In genomic region chrX:1010627-1011452, ce11 we compare ENCODE assay signal across 8 worm cellular contexts.
TF ChIP-seq lines count a peak whose summit lies in the region.

No protein-coding gene starts in this region.

TF ChIP-seq in whole organism, L1 larva, 84 proteins besides CTCF, POLR2A, EP300 and RAD21 (continues in another document):
- TF ChIP-seq lin-15B (tag; optimal IDR thresholded peaks at IDR 0.05; lab: Kevin White, UChicago), result no peak
- peak in 1 of 2 experiments; percentile 76 for TF ChIP-seq lin-35 (GFP tag; optimal IDR thresholded peaks at IDR 0.05; lab: Kevin White, UChicago)
- no peak for TF ChIP-seq ztf-11 (tag; optimal IDR thresholded peaks at IDR 0.05; lab: Kevin White, UChicago)
- TF ChIP-seq snpc-4 (tag; optimal IDR thresholded peaks at IDR 0.05; lab: Kevin White, UChicago), result no peak
- peak; percentile 34 to 62 for TF ChIP-seq lsy-2 (tag; optimal IDR thresholded peaks at IDR 0.05; lab: Kevin White, UChicago)
- TF ChIP-seq elt-3 (tag; optimal IDR thresholded peaks at IDR 0.05; lab: Kevin White, UChicago), result peak; percentile 0 to 83 (median 29)
- peak; percentile 38 for TF ChIP-seq swsn-7 (tag; optimal IDR thresholded peaks at IDR 0.05; lab: Kevin White, UChicago)
- TF ChIP-seq fkh-4 (tag; optimal IDR thresholded peaks at IDR 0.05; lab: Kevin White, UChicago; ENCODE audit: borderline replicate concordance), result no peak
- peak; percentile 68 for TF ChIP-seq skn-1 (tag; optimal IDR thresholded peaks at IDR 0.05; lab: Kevin White, UChicago)
- TF ChIP-seq nhr-90 (tag; optimal IDR thresholded peaks at IDR 0.05; lab: Kevin White, UChicago; ENCODE audit: poor library complexity), result peak; percentile 79
- no peak for TF ChIP-seq fos-1 (tag; optimal IDR thresholded peaks at IDR 0.05; lab: Kevin White, UChicago)

TF ChIP-seq in whole organism, L2 larva, 48 proteins besides CTCF, POLR2A, EP300 and RAD21 (continues in another document):
- peak; percentile 72 for TF ChIP-seq gmeb-1 (tag; optimal IDR thresholded peaks at IDR 0.05; lab: Kevin White, UChicago)
- no peak for TF ChIP-seq elt-1 (tag; optimal IDR thresholded peaks at IDR 0.05; lab: Kevin White, UChicago)
- peak; percentile 79 for TF ChIP-seq crh-2 (tag; optimal IDR thresholded peaks at IDR 0.05; lab: Kevin White, UChicago)
- TF ChIP-seq C34F6.9 (tag; optimal IDR thresholded peaks at IDR 0.05; lab: Kevin White, UChicago), result peak; percentile 23
- TF ChIP-seq sma-9 (GFP tag; optimal IDR thresholded peaks at IDR 0.05; lab: Kevin White, UChicago), result peak; percentile 70
- TF ChIP-seq sma-9 (tag; optimal IDR thresholded peaks at IDR 0.05; lab: Kevin White, UChicago), result no peak
- peak; percentile 72 for TF ChIP-seq nhr-25 (tag; optimal IDR thresholded peaks at IDR 0.05; lab: Kevin White, UChicago)
- peak; percentile 77 for TF ChIP-seq sma-3 (GFP tag; optimal IDR thresholded peaks at IDR 0.05; lab: Kevin White, UChicago)
- TF ChIP-seq ceh-82 (tag; optimal IDR thresholded peaks at IDR 0.05; lab: Kevin White, UChicago), result no peak
- TF ChIP-seq fos-1 (tag; optimal IDR thresholded peaks at IDR 0.05; lab: Kevin White, UChicago), result peak; percentile 73
- TF ChIP-seq aly-2 (tag; optimal IDR thresholded peaks at IDR 0.05; lab: Kevin White, UChicago), result no peak
- peak; percentile 38 for TF ChIP-seq nhr-6 (tag; optimal IDR thresholded peaks at IDR 0.05; lab: Kevin White, UChicago)

TF ChIP-seq in whole organism, L3 larva, 47 proteins besides CTCF, POLR2A, EP300 and RAD21 (continues in another document):
- TF ChIP-seq elt-1 (tag; optimal IDR thresholded peaks at IDR 0.05; lab: Kevin White, UChicago), result no peak
- peak; percentile 41 for TF ChIP-seq nhr-25 (tag; optimal IDR thresholded peaks at IDR 0.05; lab: Kevin White, UChicago)
- peak; percentile 75 for TF ChIP-seq nhr-23 (tag; optimal IDR thresholded peaks at IDR 0.05; lab: Kevin White, UChicago)
- peak; percentile 20 for TF ChIP-seq unc-62 (GFP tag; optimal IDR thresholded peaks at IDR 0.05; lab: Kevin White, UChicago)
- TF ChIP-seq aly-2 (tag; optimal IDR thresholded peaks at IDR 0.05; lab: Kevin White, UChicago), result no peak
- peak in 1 of 3 experiments; percentile 36 for TF ChIP-seq elt-3 (tag; optimal IDR thresholded peaks at IDR 0.05; lab: Kevin White, UChicago)
- TF ChIP-seq lsy-12 (tag; optimal IDR thresholded peaks at IDR 0.05; lab: Kevin White, UChicago), result peak; percentile 14
- TF ChIP-seq elt-2 (tag; optimal IDR thresholded peaks at IDR 0.05; lab: Kevin White, UChicago), result peak; percentile 95
- no peak for TF ChIP-seq fkh-2 (tag; optimal IDR thresholded peaks at IDR 0.05; lab: Kevin White, UChicago)
- peak; percentile 33 for TF ChIP-seq jun-1 (tag; optimal IDR thresholded peaks at IDR 0.05; lab: Kevin White, UChicago)
- TF ChIP-seq pqm-1 (tag; optimal IDR thresholded peaks at IDR 0.05; lab: Kevin White, UChicago), result peak; percentile 60
- no peak for TF ChIP-seq nhr-12 (tag; optimal IDR thresholded peaks at IDR 0.05; lab: Kevin White, UChicago)

TF ChIP-seq in whole organism, L4 larva, 104 proteins besides CTCF, POLR2A, EP300 and RAD21 (continues in another document):
- TF ChIP-seq Y48G9A.11 (GFP tag; IDR thresholded peaks at IDR 0.05; lab: Robert Waterston, UW), result no peak
- peak; percentile 68 for TF ChIP-seq egl-43 (GFP tag; IDR thresholded peaks at IDR 0.05; lab: Robert Waterston, UW)
- TF ChIP-seq hlh-11 (tag; optimal IDR thresholded peaks at IDR 0.05; lab: Kevin White, UChicago), result peak; percentile 91
- peak; percentile 65 for TF ChIP-seq nhr-6 (tag; optimal IDR thresholded peaks at IDR 0.05; lab: Kevin White, UChicago)
- TF ChIP-seq F10B5.3 (tag; optimal IDR thresholded peaks at IDR 0.05; lab: Kevin White, UChicago), result no peak
- TF ChIP-seq nhr-28 (tag; optimal IDR thresholded peaks at IDR 0.05; lab: Kevin White, UChicago), result peak; percentile 94
- TF ChIP-seq cey-2 (tag; optimal IDR thresholded peaks at IDR 0.05; lab: Kevin White, UChicago; ENCODE audit: borderline replicate concordance, insufficient read depth), result no peak
- no peak for TF ChIP-seq ztf-11 (tag; optimal IDR thresholded peaks at IDR 0.05; lab: Kevin White, UChicago)
- no peak for TF ChIP-seq ces-1 (GFP tag; optimal IDR thresholded peaks at IDR 0.05; lab: Kevin White, UChicago)
- no peak for TF ChIP-seq fkh-10 (GFP tag; optimal IDR thresholded peaks at IDR 0.05; lab: Kevin White, UChicago)
- no peak for TF ChIP-seq attf-4 (tag; optimal IDR thresholded peaks at IDR 0.05; lab: Kevin White, UChicago)
- no peak for TF ChIP-seq F49E8.2 (tag; optimal IDR thresholded peaks at IDR 0.05; lab: Kevin White, UChicago; ENCODE audit: borderline replicate concordance)

TF ChIP-seq in whole organism, early embryonic, 17 proteins besides CTCF, POLR2A, EP300 and RAD21:
- peak; percentile 14 for TF ChIP-seq hmg-4 (GFP tag; optimal IDR thresholded peaks at IDR 0.05; lab: Kevin White, UChicago)
- TF ChIP-seq ceh-36 (tag; optimal IDR thresholded peaks at IDR 0.05; lab: Kevin White, UChicago), result no peak

TF ChIP-seq in whole organism, late embryonic, 69 proteins besides CTCF, POLR2A, EP300 and RAD21:
- TF ChIP-seq sox-4 (tag; optimal IDR thresholded peaks at IDR 0.05; lab: Kevin White, UChicago) (no peak), hlh-30 (tag; optimal IDR thresholded peaks at IDR 0.05; lab: Kevin White, UChicago; ENCODE audit: insufficient read depth) (peak; percentile 61), elt-2 (tag; optimal IDR thresholded peaks at IDR 0.05; lab: Kevin White, UChicago) (peak; percentile 79), ceh-45 (GFP tag; IDR thresholded peaks at IDR 0.05; lab: Robert Waterston, UW) (0 out of 2 replicates have a peak, but pooled peaks have one; percentile 21)

TF ChIP-seq in whole organism, mixed stage, embryonic, 35 proteins besides CTCF, POLR2A, EP300 and RAD21:
- TF ChIP-seq nhr-237 (tag; optimal IDR thresholded peaks at IDR 0.05; lab: Kevin White, UChicago) (no peak), unc-120 (tag; optimal IDR thresholded peaks at IDR 0.05; lab: Kevin White, UChicago; ENCODE audit: poor library complexity, severe bottlenecking) (peak; percentile 15), nhr-28 (tag; optimal IDR thresholded peaks at IDR 0.05; lab: Kevin White, UChicago) (no peak), ceh-43 (GFP tag; optimal IDR thresholded peaks at IDR 0.05; lab: Kevin White, UChicago) (no peak), ham-2 (GFP tag; optimal IDR thresholded peaks at IDR 0.05; lab: Kevin White, UChicago) (peak; percentile 32), sem-2 (GFP tag; optimal IDR thresholded peaks at IDR 0.05; lab: Kevin White, UChicago) (no peak), ztf-11 (tag; optimal IDR thresholded peaks at IDR 0.05; lab: Kevin White, UChicago) (no peak), nhr-76 (tag; optimal IDR thresholded peaks at IDR 0.05; lab: Kevin White, UChicago) (no peak)
TF ChIP-seq in whole organism, mixed stage, embryonic: peak in this region for 2.

TF ChIP-seq in whole organism, young adult, 124 proteins besides CTCF, POLR2A, EP300 and RAD21 (continues in another document):
- no peak for TF ChIP-seq mxl-1 (tag; optimal IDR thresholded peaks at IDR 0.05; lab: Kevin White, UChicago)
- peak; percentile 29; the same call in 1 of the 2 replicates for TF ChIP-seq hmg-1.2 (GFP tag; IDR thresholded peaks at IDR 0.05; lab: Robert Waterston, UW)
- no peak for TF ChIP-seq ceh-27 (GFP tag; optimal IDR thresholded peaks at IDR 0.05; lab: Kevin White, UChicago)
- no peak for TF ChIP-seq him-1 (tag; optimal IDR thresholded peaks at IDR 0.05; lab: Kevin White, UChicago)
- no peak for TF ChIP-seq bed-1 (GFP tag; IDR thresholded peaks at IDR 0.05; lab: Robert Waterston, UW)
- TF ChIP-seq nhr-80 (tag; optimal IDR thresholded peaks at IDR 0.05; lab: Kevin White, UChicago), result peak; percentile 87
- TF ChIP-seq let-607 (tag; optimal IDR thresholded peaks at IDR 0.05; lab: Kevin White, UChicago), result peak in 1 of 2 experiments; percentile 60
- no peak for TF ChIP-seq nhr-120 (GFP tag; IDR thresholded peaks at IDR 0.05; lab: Robert Waterston, UW)
- no peak for TF ChIP-seq F39B2.1 (GFP tag; IDR thresholded peaks at IDR 0.05; lab: Robert Waterston, UW)
- TF ChIP-seq Y53F4B.3 (GFP tag; IDR thresholded peaks at IDR 0.05; lab: Robert Waterston, UW), result no peak
- TF ChIP-seq efl-1 (GFP tag; optimal IDR thresholded peaks at IDR 0.05; lab: Kevin White, UChicago), result no peak
- TF ChIP-seq tbp1 (GFP tag; optimal IDR thresholded peaks at IDR 0.05; lab: Kevin White, UChicago), result peak; percentile 62
- peak; percentile 65; the same call in 1 of the 2 replicates for TF ChIP-seq Y53G8AR.9 (GFP tag; conservative IDR thresholded peaks at IDR 0.05; lab: Robert Waterston, UW)
- TF ChIP-seq cebp-2 (GFP tag; IDR thresholded peaks at IDR 0.05; lab: Robert Waterston, UW), result no peak
- TF ChIP-seq ztf-22 (GFP tag; optimal IDR thresholded peaks at IDR 0.05; lab: Kevin White, UChicago), result peak; percentile 67
- TF ChIP-seq die-1 (tag; optimal IDR thresholded peaks at IDR 0.05; lab: Kevin White, UChicago), result no peak
- TF ChIP-seq Y95B8A.8 (GFP tag; IDR thresholded peaks at IDR 0.05; lab: Robert Waterston, UW), result 0 out of 2 replicates have a peak, but pooled peaks have one; percentile 44
- peak; percentile 52; the same call in 1 of the 2 replicates for TF ChIP-seq mcd-1 (GFP tag; IDR thresholded peaks at IDR 0.05; lab: Robert Waterston, UW)
- TF ChIP-seq F37B4.10 (GFP tag; IDR thresholded peaks at IDR 0.05; lab: Robert Waterston, UW), result 0 out of 2 replicates have a peak, but pooled peaks have one; percentile 34
- peak; percentile 55 for TF ChIP-seq lin-40 (tag; optimal IDR thresholded peaks at IDR 0.05; lab: Kevin White, UChicago)
- peak; percentile 29 for TF ChIP-seq madf-10 (tag; optimal IDR thresholded peaks at IDR 0.05; lab: Kevin White, UChicago)
- TF ChIP-seq dpl-1 (GFP tag; optimal IDR thresholded peaks at IDR 0.05; lab: Kevin White, UChicago), result no peak
- TF ChIP-seq ztf-6 (GFP tag; IDR thresholded peaks at IDR 0.05; lab: Robert Waterston, UW), result no peak
- peak; percentile 23 for TF ChIP-seq B0261.1 (tag; optimal IDR thresholded peaks at IDR 0.05; lab: Kevin White, UChicago)
- TF ChIP-seq lin-35 (GFP tag; optimal IDR thresholded peaks at IDR 0.05; lab: Kevin White, UChicago), result no peak
- TF ChIP-seq snpc-3.4 (tag; optimal IDR thresholded peaks at IDR 0.05; lab: Kevin White, UChicago), result no peak
- TF ChIP-seq nfya-2 (GFP tag; IDR thresholded peaks at IDR 0.05; lab: Robert Waterston, UW), result no peak
- TF ChIP-seq dox-1 (GFP tag; IDR thresholded peaks at IDR 0.05; lab: Robert Waterston, UW), result peak; percentile 13
- TF ChIP-seq gei-17 (GFP tag; optimal IDR thresholded peaks at IDR 0.05; lab: Kevin White, UChicago), result peak; percentile 45
- TF ChIP-seq mel-28 (tag; optimal IDR thresholded peaks at IDR 0.05; lab: Kevin White, UChicago; ENCODE audit: borderline replicate concordance), result no peak
- no peak for TF ChIP-seq Y79H2A.3 (GFP tag; conservative IDR thresholded peaks at IDR 0.05; lab: Robert Waterston, UW)
- 0 out of 2 replicates have a peak, but pooled peaks have one; percentile 9 for TF ChIP-seq Y67H2A.10 (GFP tag; conservative IDR thresholded peaks at IDR 0.05; lab: Robert Waterston, UW)
- no peak for TF ChIP-seq zim-3 (tag; optimal IDR thresholded peaks at IDR 0.05; lab: Kevin White, UChicago)
- peak; percentile 77 for TF ChIP-seq egl-44 (GFP tag; IDR thresholded peaks at IDR 0.05; lab: Robert Waterston, UW)
